Worm (Caenorhabditis elegans): ENCODE results near the gene srh-32.

srh-32 gene

DNA sequence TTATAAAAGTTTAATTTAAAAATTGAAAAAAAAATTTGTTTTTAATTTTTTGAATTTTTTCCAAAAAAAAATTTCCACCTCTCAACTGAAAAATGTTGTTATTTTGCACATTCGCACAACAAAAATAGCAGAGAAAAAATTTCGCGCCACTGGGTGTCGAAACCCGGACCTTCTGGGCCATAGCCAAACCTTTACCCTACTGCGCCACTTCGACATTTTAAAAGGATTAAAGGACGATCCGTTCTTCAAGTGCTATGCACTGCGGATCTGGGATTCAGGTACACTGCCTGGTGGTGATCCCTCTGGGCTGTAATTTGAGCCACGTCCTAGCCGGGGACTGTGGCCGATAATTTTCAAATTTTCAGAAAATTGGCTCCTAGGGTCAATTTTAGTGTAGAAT, 13.6 kb upstream of the srh-32 start:
- TF ChIP-seq die-1 (tag; optimal IDR thresholded peaks at IDR 0.05) (peak; percentile 76), lin-26 (GFP tag; IDR thresholded peaks at IDR 0.05) (peak; percentile 88), ztf-18 (tag; optimal IDR thresholded peaks at IDR 0.05) (peak; percentile 35), him-1 (tag; optimal IDR thresholded peaks at IDR 0.05) (peak; percentile 6), athp-1 (tag; optimal IDR thresholded peaks at IDR 0.05) (peak; percentile 29), lsl-1 (GFP tag; optimal IDR thresholded peaks at IDR 0.05) (peak; percentile 19), hlh-12 (tag; optimal IDR thresholded peaks at IDR 0.05) (peak; percentile 59), rec-8 (tag; optimal IDR thresholded peaks at IDR 0.05) (peak in 1 of 2 experiments; percentile 11), attf-6 (GFP tag; IDR thresholded peaks at IDR 0.05) (peak; percentile 86), madf-6 (GFP tag; IDR thresholded peaks at IDR 0.05) (peak; percentile 38; the same call in 1 of the 2 replicates), pbrm-1 (GFP tag; IDR thresholded peaks at IDR 0.05) (peak; percentile 40; the same call in 1 of the 2 replicates), tbp1 (GFP tag; optimal IDR thresholded peaks at IDR 0.05) (peak; percentile 84), madf-3 (GFP tag; IDR thresholded peaks at IDR 0.05) (0 out of 2 replicates have a peak, but pooled peaks have one; percentile 44), nhr-90 (tag; optimal IDR thresholded peaks at IDR 0.05) (peak; percentile 22), D2030.7 (GFP tag; IDR thresholded peaks at IDR 0.05) (0 out of 2 replicates have a peak, but pooled peaks have one; percentile 21), hmg-1.2 (GFP tag; IDR thresholded peaks at IDR 0.05) (peak; percentile 36), ztf-25 (GFP tag; IDR thresholded peaks at IDR 0.05) (peak; percentile 43; the same call in 1 of the 2 replicates), rpc-1 (optimal IDR thresholded peaks at IDR 0.05) (peak; percentile 52), rpc-1 (tag; optimal IDR thresholded peaks at IDR 0.05) (peak; percentile 84), B0261.1 (tag; optimal IDR thresholded peaks at IDR 0.05) (peak; percentile 65), Y53F4B.3 (GFP tag; IDR thresholded peaks at IDR 0.05) (0 out of 2 replicates have a peak, but pooled peaks have one; percentile 30)

DNA sequence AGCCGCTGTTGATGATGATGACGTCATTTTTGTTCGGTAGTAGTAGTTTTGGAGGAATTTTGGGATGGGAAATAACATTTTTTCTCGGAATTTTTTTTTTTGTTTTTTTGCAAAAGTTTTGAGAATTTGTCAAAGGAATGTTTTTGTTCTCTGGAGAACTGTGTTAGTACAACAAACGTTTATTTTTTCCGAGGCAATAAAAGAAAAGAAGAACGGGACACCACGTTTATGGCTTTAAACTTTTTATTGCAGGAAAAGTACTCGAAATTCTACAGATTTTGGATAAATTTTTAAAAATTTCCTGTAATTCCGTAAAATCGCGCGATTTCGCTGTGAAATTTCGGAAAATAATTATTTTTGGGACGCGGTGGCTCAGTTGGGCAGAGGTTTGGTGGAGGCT, 10.1 kb upstream of the srh-32 start, which contains the start of gene F59A1.13:
F59A1.13 (minus strand) TSS at position 101 of the 400 bp plus-strand sequence.
- no peak for TF ChIP-seq die-1 (tag; optimal IDR thresholded peaks at IDR 0.05)
- no peak for TF ChIP-seq zim-3 (tag; optimal IDR thresholded peaks at IDR 0.05)
- no peak for TF ChIP-seq F23B12.7 (tag; optimal IDR thresholded peaks at IDR 0.05; ENCODE audit: insufficient read depth)
- no peak for TF ChIP-seq D2030.7 (GFP tag; IDR thresholded peaks at IDR 0.05)
- TF ChIP-seq tlf-1 (GFP tag; optimal IDR thresholded peaks at IDR 0.05), result no peak
- TF ChIP-seq ceh-100 (GFP tag; IDR thresholded peaks at IDR 0.05), result no peak
- no peak for TF ChIP-seq F37B4.10 (GFP tag; IDR thresholded peaks at IDR 0.05)
- TF ChIP-seq sdz-38 (tag; optimal IDR thresholded peaks at IDR 0.05), result no peak
- no peak for TF ChIP-seq bed-2 (GFP tag; IDR thresholded peaks at IDR 0.05)

DNA sequence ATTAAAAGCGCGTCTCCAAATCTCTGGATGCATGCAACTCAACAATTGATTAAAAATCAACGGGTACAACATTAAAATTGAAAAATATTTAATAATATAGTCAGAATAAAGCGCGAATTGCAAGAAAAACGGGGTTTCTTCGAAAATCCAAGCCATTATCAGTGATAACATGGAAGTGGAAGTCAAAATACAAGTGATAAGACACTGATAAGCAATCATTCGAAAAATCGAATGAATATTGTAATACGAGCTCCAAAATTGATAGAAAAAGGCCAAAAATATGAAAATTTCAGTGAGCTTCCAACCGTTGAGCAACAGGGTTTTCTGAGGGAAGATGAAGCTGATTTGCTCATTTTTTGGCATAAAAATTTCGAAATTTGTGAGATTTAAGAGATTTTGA, 6.8 kb upstream of the srh-32 start:
- TF ChIP-seq madf-3 (GFP tag; IDR thresholded peaks at IDR 0.05) (no peak), zim-3 (tag; optimal IDR thresholded peaks at IDR 0.05) (no peak), ztf-22 (GFP tag; optimal IDR thresholded peaks at IDR 0.05) (no peak), tbp1 (GFP tag; optimal IDR thresholded peaks at IDR 0.05) (no peak), pbrm-1 (GFP tag; IDR thresholded peaks at IDR 0.05) (no peak), ztf-6 (GFP tag; IDR thresholded peaks at IDR 0.05) (no peak), F57C9.4 (tag; optimal IDR thresholded peaks at IDR 0.05) (no peak), akir-1 (GFP tag; optimal IDR thresholded peaks at IDR 0.05) (no peak), ztf-28 (GFP tag; IDR thresholded peaks at IDR 0.05) (no peak), nhr-27 (tag; optimal IDR thresholded peaks at IDR 0.05) (no peak)

DNA sequence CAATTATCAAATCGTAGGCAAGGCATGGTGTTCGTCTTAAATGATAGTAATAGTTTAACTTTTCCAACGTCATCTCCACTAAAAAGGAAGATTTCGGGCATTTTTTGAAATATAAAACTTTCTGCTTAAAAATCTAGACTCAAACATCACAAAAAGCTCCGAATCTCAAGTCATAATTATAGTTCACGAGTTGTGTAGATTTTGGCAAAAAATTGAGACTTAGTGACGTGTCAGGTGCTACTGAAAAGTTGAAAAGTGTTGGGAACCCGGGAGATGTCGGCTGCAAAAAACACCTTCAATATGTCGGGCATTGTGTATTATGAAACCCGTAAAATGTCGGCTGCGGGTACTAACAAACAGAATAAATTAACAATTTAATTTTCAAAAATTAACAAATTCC, 5.2 kb upstream of the srh-32 start, which contains the start of gene Y26G10.1:
Y26G10.1 (minus strand) TSS at position 101 of the 400 bp plus-strand sequence.
- no peak for TF ChIP-seq zim-3 (tag; optimal IDR thresholded peaks at IDR 0.05)
- no peak for TF ChIP-seq ztf-25 (GFP tag; IDR thresholded peaks at IDR 0.05)
- TF ChIP-seq F39B2.1 (GFP tag; IDR thresholded peaks at IDR 0.05), result no peak
- TF ChIP-seq ceh-91 (GFP tag; IDR thresholded peaks at IDR 0.05), result no peak
- no peak for TF ChIP-seq snpc-1.3 (tag; optimal IDR thresholded peaks at IDR 0.05; ENCODE audit: insufficient read depth)
- no peak for TF ChIP-seq T26A5.8 (tag; optimal IDR thresholded peaks at IDR 0.05)
- no peak for TF ChIP-seq ceh-58 (GFP tag; IDR thresholded peaks at IDR 0.05)
- TF ChIP-seq cebp-2 (GFP tag; IDR thresholded peaks at IDR 0.05), result no peak
- TF ChIP-seq zfh-2 (GFP tag; conservative IDR thresholded peaks at IDR 0.05), result no peak
- no peak for TF ChIP-seq F33H1.4 (GFP tag; IDR thresholded peaks at IDR 0.05)
- no peak for TF ChIP-seq nfya-2 (GFP tag; IDR thresholded peaks at IDR 0.05)
- TF ChIP-seq nhr-80 (tag; optimal IDR thresholded peaks at IDR 0.05), result no peak
- TF ChIP-seq egl-18 (GFP tag; IDR thresholded peaks at IDR 0.05), result no peak
- no peak for TF ChIP-seq madf-8 (GFP tag; conservative IDR thresholded peaks at IDR 0.05)
- TF ChIP-seq F37B4.10 (GFP tag; IDR thresholded peaks at IDR 0.05), result no peak
